Fruit fly (Drosophila melanogaster) whole organism, prepupa: ENCODE results near the gene bnb.

Source experiments
- CG11902 ChIP-seq: fragments of 200-800 bp; sonication (Bioruptor generic); optimal IDR thresholded peaks from 3 replicates; lab custom pipeline; 2016; ENCODE audit warnings: missing biosample characterization, missing genetic modification characterization
- CG1621 ChIP-seq: fragments of 200-800 bp; sonication (Bioruptor generic); optimal IDR thresholded peaks from 3 replicates; lab custom pipeline; 2018; ENCODE audit warnings: missing biosample characterization, mild to moderate bottlenecking, missing genetic modification characterization
- CG3032 ChIP-seq: fragments of 200-800 bp; optimal IDR thresholded peaks from 2 replicates; lab custom pipeline; 2019; ENCODE audit warnings: missing biosample characterization, mild to moderate bottlenecking, missing genetic modification characterization, moderate library complexity
- Eip75B ChIP-seq: fragments of 200-800 bp; sonication (Bioruptor generic); optimal IDR thresholded peaks from 3 replicates; lab custom pipeline; 2016; ENCODE audit warnings: missing biosample characterization, missing genetic modification characterization
- OdsH ChIP-seq: fragments of 200-800 bp; sonication (Bioruptor generic); optimal IDR thresholded peaks from 3 replicates; lab custom pipeline; 2016; ENCODE audit warnings: missing biosample characterization, missing genetic modification characterization
- net ChIP-seq: fragments of 200-800 bp; sonication (Bioruptor generic); optimal IDR thresholded peaks from 3 replicates; lab custom pipeline; 2016; ENCODE audit warnings: missing biosample characterization, missing genetic modification characterization
- svp ChIP-seq: fragments of 200-800 bp; sonication (Bioruptor generic); peaks from one replicate; lab custom pipeline; 2016; ENCODE audit warnings: missing biosample characterization, missing genetic modification characterization
- topi ChIP-seq: fragments of 200-800 bp; sonication (Bioruptor generic); optimal IDR thresholded peaks from 3 replicates; lab custom pipeline; 2016; ENCODE audit warnings: missing biosample characterization, missing genetic modification characterization

DNA sequence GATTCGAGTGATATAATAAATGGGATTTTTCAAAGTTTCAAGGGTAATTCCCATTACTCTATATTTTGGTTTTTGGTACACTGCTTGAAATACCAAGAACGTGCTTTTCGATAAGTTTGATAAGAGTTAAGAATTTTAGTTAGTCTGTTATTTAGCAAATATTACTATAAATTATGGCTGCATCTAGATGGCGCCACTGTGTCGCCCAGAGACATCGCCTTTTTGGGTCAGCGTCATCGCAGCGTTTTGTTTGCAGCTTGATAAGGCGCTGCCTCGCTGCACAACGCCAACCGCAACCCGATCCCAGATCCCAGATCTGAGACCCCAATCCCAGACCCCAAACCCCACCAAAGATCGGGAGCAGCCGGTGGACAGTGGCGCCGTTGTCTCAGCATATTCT, 41.0 kb upstream of the bnb start:
- TF ChIP-seq net (no peak), Eip75B (GFP tag; lab: Kevin White, UChicago) (no peak), OdsH (GFP tag; lab: Kevin White, UChicago) (no peak), CG3032 (tag; lab: Kevin White, UChicago) (no peak), topi (GFP tag; lab: Kevin White, UChicago) (no peak), CG11902 (no peak), svp (GFP tag; lab: Kevin White, UChicago) (no peak), CG1621 (no peak)
